Worm (Caenorhabditis elegans) whole organism, L4 larva: ENCODE data around the gene cmtr-2.
A peak's percentile ranks its signal among the peaks of the same experiment; 100 is the strongest.
"Not testable (repeated sequence)": the region's sequence is repeated elsewhere in the genome, so short reads cannot be mapped to it uniquely, and the experiment has no call there.

Source experiments
- D1046.2 ChIP-seq: fragments of 200-800 bp; sonication (Bioruptor generic); IDR thresholded peaks from 2 replicates; pipeline ENCODE4 v1.3.6; 2022; ENCODE audit warnings: missing genetic modification characterization, missing compliant biosample characterization
- F10B5.3 ChIP-seq: sonication (generic microtip); optimal IDR thresholded peaks from 2 replicates; lab custom pipeline; 2016; ENCODE audit warnings: mild to moderate bottlenecking, missing genetic modification characterization, missing compliant biosample characterization
- F26F4.8 ChIP-seq: fragments of 200-800 bp; sonication (Bioruptor generic); conservative IDR thresholded peaks from 2 replicates; pipeline ENCODE4 v1.3.6; 2022; ENCODE audit warnings: missing genetic modification characterization, missing compliant biosample characterization
- F44E2.7 ChIP-seq: fragments of 200-800 bp; sonication (Bioruptor generic); IDR thresholded peaks from 2 replicates; pipeline ENCODE4 v2.1.2; 2022; ENCODE audit warnings: missing genetic modification characterization, missing compliant biosample characterization
- R02D3.7 ChIP-seq: fragments of 150-350 bp; sonication (generic microtip); optimal IDR thresholded peaks from 3 replicates; lab custom pipeline; 2014; ENCODE audit warnings: missing biosample characterization, missing genetic modification characterization
- Y48G9A.11 ChIP-seq: fragments of 200-800 bp; sonication (Bioruptor generic); IDR thresholded peaks from 2 replicates; pipeline ENCODE4 v1.3.6; 2022; ENCODE audit warnings: missing genetic modification reagents, missing genetic modification characterization, missing compliant biosample characterization
- Y75B8A.6 ChIP-seq: fragments of 200-800 bp; sonication (Bioruptor generic); IDR thresholded peaks from 2 replicates; pipeline ENCODE4 v1.3.6; 2022; ENCODE audit warnings: missing genetic modification reagents, missing genetic modification characterization, missing compliant biosample characterization
- ZK337.2 ChIP-seq: fragments of 200-800 bp; sonication (Bioruptor generic); IDR thresholded peaks from 2 replicates; pipeline ENCODE4 v1.3.6; 2022; ENCODE audit warnings: missing genetic modification reagents, missing genetic modification characterization, missing compliant biosample characterization
- attf-4 ChIP-seq: sonication (generic microtip); optimal IDR thresholded peaks from 3 replicates; lab custom pipeline; 2017; ENCODE audit warnings: missing biosample characterization, missing genetic modification characterization
- ceh-20 ChIP-seq: fragments of 200-800 bp; sonication (Bioruptor generic); IDR thresholded peaks from 2 replicates; pipeline ENCODE4 v1.3.6; 2022; ENCODE audit warnings: missing genetic modification reagents, missing genetic modification characterization, missing compliant biosample characterization
- ceh-44 ChIP-seq: fragments of 200-800 bp; sonication (Bioruptor generic); IDR thresholded peaks from 2 replicates; pipeline ENCODE4 v1.3.6; 2022; ENCODE audit warnings: missing genetic modification reagents, missing genetic modification characterization, missing compliant biosample characterization
- ctbp-1 ChIP-seq: fragments of 200-800 bp; sonication (Bioruptor generic); IDR thresholded peaks from 2 replicates; pipeline ENCODE4 v1.3.6; 2022; ENCODE audit warnings: missing genetic modification reagents, missing genetic modification characterization, missing compliant biosample characterization
- dmd-6 ChIP-seq: fragments of 200-800 bp; sonication (Bioruptor generic); IDR thresholded peaks from 2 replicates; pipeline ENCODE4 v1.3.6; 2022; ENCODE audit warnings: missing genetic modification reagents, missing genetic modification characterization, missing compliant biosample characterization
- dmd-9 ChIP-seq: fragments of 200-800 bp; sonication (Bioruptor generic); IDR thresholded peaks from 2 replicates; pipeline ENCODE4 v1.3.6; 2022; ENCODE audit warnings: missing genetic modification reagents, missing genetic modification characterization, missing compliant biosample characterization
- egl-43 ChIP-seq: fragments of 200-800 bp; sonication (Bioruptor generic); IDR thresholded peaks from 2 replicates; pipeline ENCODE4 v1.3.6; 2022; ENCODE audit warnings: missing genetic modification reagents, missing genetic modification characterization, missing compliant biosample characterization
- fos-1 ChIP-seq: fragments of 150-350 bp; optimal IDR thresholded peaks from 2 replicates; lab custom pipeline; 2014; ENCODE audit warnings: missing biosample characterization, missing genetic modification characterization
- hmg-1.1 ChIP-seq: fragments of 200-800 bp; sonication (Bioruptor generic); IDR thresholded peaks from 2 replicates; pipeline ENCODE4 v1.3.6; 2022; ENCODE audit warnings: missing genetic modification reagents, missing genetic modification characterization, missing compliant biosample characterization
- lim-7 ChIP-seq: fragments of 200-800 bp; sonication (Bioruptor generic); IDR thresholded peaks from 2 replicates; pipeline ENCODE4 v1.3.6; 2022; ENCODE audit warnings: missing genetic modification characterization, missing compliant biosample characterization
- lin-1 ChIP-seq: fragments of 200-800 bp; sonication (Bioruptor generic); IDR thresholded peaks from 2 replicates; pipeline ENCODE4 v1.3.6; 2022; ENCODE audit warnings: missing genetic modification reagents, missing genetic modification characterization, missing compliant biosample characterization
- lin-38 ChIP-seq: fragments of 200-800 bp; sonication (Bioruptor generic); IDR thresholded peaks from 2 replicates; pipeline ENCODE4 v1.3.6; 2022; ENCODE audit warnings: missing genetic modification reagents, missing genetic modification characterization, missing compliant biosample characterization
- madf-5 ChIP-seq, 2 experiments: fragments of 200-800 bp; sonication (Bioruptor generic); IDR thresholded peaks; 2 replicates each; pipeline ENCODE4 v1.3.6; 2022; ENCODE audit warnings: missing compliant biosample characterization in 2 of 2, missing genetic modification characterization in 2 of 2
- madf-9 ChIP-seq: fragments of 200-800 bp; sonication (Bioruptor generic); conservative IDR thresholded peaks from 2 replicates; pipeline ENCODE4 v1.3.6; 2022; ENCODE audit warnings: missing genetic modification reagents, missing genetic modification characterization, missing compliant biosample characterization
- mep-1 ChIP-seq: fragments of 150-350 bp; sonication (generic microtip); optimal IDR thresholded peaks from 3 replicates; lab custom pipeline; 2014; ENCODE audit warnings: missing biosample characterization, missing genetic modification characterization
- mxl-2 ChIP-seq: fragments of 200-800 bp; sonication (Bioruptor generic); conservative IDR thresholded peaks from 2 replicates; pipeline ENCODE4 v1.3.6; 2022; ENCODE audit warnings: missing genetic modification reagents, missing genetic modification characterization, missing compliant biosample characterization
- nhr-28 ChIP-seq: fragments of 150-350 bp; optimal IDR thresholded peaks from 2 replicates; lab custom pipeline; 2014; ENCODE audit warnings: missing biosample characterization, missing genetic modification characterization
- nhr-41 ChIP-seq: fragments of 200-800 bp; sonication (Bioruptor generic); IDR thresholded peaks from 2 replicates; pipeline ENCODE4 v1.3.6; 2022; ENCODE audit warnings: missing genetic modification reagents, missing genetic modification characterization, missing compliant biosample characterization
- nhr-6 ChIP-seq: fragments of 150-350 bp; optimal IDR thresholded peaks from 2 replicates; lab custom pipeline; 2014; ENCODE audit warnings: missing biosample characterization, missing genetic modification characterization
- pha-4 ChIP-seq, 2 experiments: fragments of 150-350 bp in 1 of 2; fragments of 200-800 bp in 1 of 2; sonication (Bioruptor generic) in 1 of 2; IDR thresholded peaks in 1 of 2; optimal IDR thresholded peaks in 1 of 2; 2 replicates each; pipeline versions ENCODE4 v1.3.6 to Lab custom; 2014 to 2022; ENCODE audit warnings: missing genetic modification characterization in 2 of 2, missing genetic modification reagents in 2 of 2, missing biosample characterization in 1 of 2, missing compliant biosample characterization in 1 of 2
- set-16 ChIP-seq: fragments of 200-800 bp; sonication (Bioruptor generic); IDR thresholded peaks from 2 replicates; pipeline ENCODE4 v1.3.6; 2022; ENCODE audit warnings: missing genetic modification reagents, missing genetic modification characterization, missing compliant biosample characterization
- spr-1 ChIP-seq: sonication (generic microtip); optimal IDR thresholded peaks from 2 replicates; lab custom pipeline; 2016; ENCODE audit warnings: mild to moderate bottlenecking, missing genetic modification characterization, missing compliant biosample characterization
- tra-1 ChIP-seq: fragments of 200-800 bp; sonication (Bioruptor generic); IDR thresholded peaks from 2 replicates; pipeline ENCODE4 v1.3.6; 2022; ENCODE audit warnings: missing genetic modification reagents, missing genetic modification characterization, missing compliant biosample characterization
- unc-62 ChIP-seq, 3 experiments: fragments of 150-350 bp in 1 of 3; sonication (generic microtip); optimal IDR thresholded peaks in 2 of 3; peaks in 1 of 3; 1 replicate in 1 of 3; 2 replicates in 2 of 3; lab custom pipeline; 2014 to 2017; ENCODE audit warnings: missing biosample characterization in 3 of 3, missing genetic modification characterization in 3 of 3, missing genetic modification reagents in 3 of 3, missing genotype in 1 of 3
- vab-7 ChIP-seq: fragments of 200-800 bp; sonication (Bioruptor generic); IDR thresholded peaks from 2 replicates; pipeline ENCODE4 v1.3.6; 2022; ENCODE audit warnings: missing genetic modification reagents, missing genetic modification characterization, missing compliant biosample characterization
- zfp-3 ChIP-seq: fragments of 200-800 bp; sonication (Bioruptor generic); conservative IDR thresholded peaks from 2 replicates; pipeline ENCODE4 v1.3.6; 2022; ENCODE audit warnings: missing genetic modification reagents, missing genetic modification characterization, missing compliant biosample characterization

The cmtr-2 gene

DNA sequence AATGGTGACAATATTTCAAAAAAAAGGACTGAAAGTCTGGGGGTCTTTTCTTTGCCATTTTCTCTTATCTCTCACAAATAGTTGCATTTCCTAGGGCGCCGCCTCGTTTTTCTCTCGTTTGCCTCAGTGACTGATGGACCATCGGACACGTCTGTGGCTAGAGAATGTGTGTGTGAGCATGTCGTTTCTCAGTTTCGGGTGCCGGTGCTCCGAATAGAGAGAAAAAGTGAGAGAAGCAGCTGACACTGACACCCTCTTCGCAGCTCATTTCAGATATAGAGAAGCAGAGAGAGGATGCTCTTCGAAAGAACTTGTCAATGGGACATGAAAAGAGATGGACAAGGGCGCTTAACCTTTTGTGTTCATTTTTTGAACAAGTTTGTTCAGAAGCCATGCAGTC is 40.6 kb downstream of the cmtr-2 start (continued):
- TF ChIP-seq nhr-6: no peak
- no peak for TF ChIP-seq Y48G9A.11
- no peak for TF ChIP-seq nhr-28 (tag; lab: Kevin White, UChicago)
- TF ChIP-seq ceh-44 (GFP tag; lab: Robert Waterston, UW): no peak
- peak; percentile 37 for TF ChIP-seq mep-1 (tag; lab: Kevin White, UChicago)
- TF ChIP-seq fos-1 (tag; lab: Kevin White, UChicago): no peak
- TF ChIP-seq spr-1 (tag; lab: Kevin White, UChicago): no peak
- no peak for TF ChIP-seq ceh-20
- peak; percentile 26; the same call in 1 of the 2 replicates for TF ChIP-seq ctbp-1 (GFP tag; lab: Robert Waterston, UW)
- TF ChIP-seq attf-4 (tag; lab: Kevin White, UChicago): no peak
- TF ChIP-seq R02D3.7: no peak
- peak in 1 of 2 experiments; percentile 78 for TF ChIP-seq unc-62 (GFP tag; optimal IDR thresholded peaks at IDR 0.05 in 1 of 2; lab: Kevin White, UChicago)
- no peak for TF ChIP-seq unc-62 (tag; optimal IDR thresholded peaks at IDR 0.05; lab: Kevin White, UChicago)
- TF ChIP-seq F10B5.3 (tag; lab: Kevin White, UChicago): no peak

DNA sequence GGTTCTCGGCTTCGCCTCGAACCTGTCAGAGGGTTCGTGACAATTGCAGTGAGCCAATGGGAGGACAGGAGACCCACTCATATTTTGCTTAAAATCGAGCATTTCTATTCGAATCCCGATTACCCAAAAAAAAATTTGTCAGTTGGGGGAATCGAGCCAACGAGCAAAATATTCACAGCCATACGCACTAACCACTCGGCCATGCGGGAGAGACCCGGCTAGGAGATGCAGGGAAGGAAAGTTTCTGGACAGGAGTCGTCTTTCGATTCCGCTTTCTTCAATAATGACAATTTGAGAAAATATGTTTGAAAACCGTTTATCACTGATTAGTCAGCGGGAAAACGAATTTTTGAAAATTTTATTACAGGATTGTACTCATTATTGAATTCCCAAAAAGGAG is 46.4 kb downstream of the cmtr-2 start:
- TF ChIP-seq Y75B8A.6 (GFP tag; lab: Robert Waterston, UW) (peak; percentile 63; the same call in 1 of the 2 replicates), set-16 (GFP tag; lab: Robert Waterston, UW) (peak; percentile 47), vab-7 (GFP tag; lab: Robert Waterston, UW) (peak; percentile 92), ceh-20 (0 out of 2 replicates have a peak, but pooled peaks have one; percentile 28), nhr-41 (GFP tag; lab: Robert Waterston, UW) (peak; percentile 90), dmd-9 (GFP tag; lab: Robert Waterston, UW) (peak; percentile 69), madf-9 (GFP tag; lab: Robert Waterston, UW) (peak; percentile 77), hmg-1.1 (GFP tag; lab: Robert Waterston, UW) (peak; percentile 79), D1046.2 (peak; percentile 91), pha-4 (GFP tag; IDR thresholded peaks at IDR 0.05; lab: Robert Waterston, UW) (peak; percentile 79), F44E2.7 (GFP tag; lab: Robert Waterston, UW) (peak; percentile 90), madf-5 (GFP tag; IDR thresholded peaks at IDR 0.05; lab: Robert Waterston, UW) (peak in 1 of 2 experiments; percentile 56; a peak in 1 of 4 replicates), ZK337.2 (GFP tag; lab: Robert Waterston, UW) (peak; percentile 62; the same call in 1 of the 2 replicates), egl-43 (GFP tag; lab: Robert Waterston, UW) (peak; percentile 95), lin-1 (GFP tag; lab: Robert Waterston, UW) (peak; percentile 61; the same call in 1 of the 2 replicates), lim-7 (GFP tag; lab: Robert Waterston, UW) (peak; percentile 98), tra-1 (peak; percentile 58; the same call in 1 of the 2 replicates), F26F4.8 (GFP tag; lab: Robert Waterston, UW) (peak; percentile 81), lin-38 (GFP tag; lab: Robert Waterston, UW) (peak; percentile 83), mxl-2 (GFP tag; lab: Robert Waterston, UW) (peak; percentile 59; the same call in 1 of the 2 replicates), Y48G9A.11 (peak; percentile 76), zfp-3 (0 out of 2 replicates have a peak, but pooled peaks have one; percentile 35), ctbp-1 (GFP tag; lab: Robert Waterston, UW) (peak; percentile 76), dmd-6 (GFP tag; lab: Robert Waterston, UW) (peak; percentile 39; the same call in 1 of the 2 replicates), ceh-44 (GFP tag; lab: Robert Waterston, UW) (peak; percentile 50; the same call in 1 of the 2 replicates)
- not testable (repeated sequence) for TF ChIP-seq pha-4 (tag; optimal IDR thresholded peaks at IDR 0.05; lab: Kevin White, UChicago)
- TF ChIP-seq, all 104 proteins: peak for 25; not testable (repeated sequence) for 79
